Worm (Caenorhabditis elegans) whole organism, L1 larva: Measurements from ENCODE around the gene spp-22.

Experiments
- C16A3.4 ChIP-seq: fragments of 150-350 bp; optimal IDR thresholded peaks from 2 replicates; lab custom pipeline; 2014; ENCODE audit warnings: missing biosample characterization, missing genetic modification characterization
- C34B4.2 ChIP-seq: sonication (generic microtip); optimal IDR thresholded peaks from 2 replicates; lab custom pipeline; 2017; ENCODE audit warnings: mild to moderate bottlenecking, missing genetic modification characterization, missing compliant biosample characterization
- F16B12.6 ChIP-seq: fragments of 150-350 bp; optimal IDR thresholded peaks from 2 replicates; lab custom pipeline; 2014; ENCODE audit warnings: missing biosample characterization, missing genetic modification characterization
- Y116A8C.19 ChIP-seq: sonication (generic microtip); optimal IDR thresholded peaks from 2 replicates; lab custom pipeline; 2016; ENCODE audit warnings: missing compliant biosample characterization, missing genetic modification characterization, borderline replicate concordance
- aly-2 ChIP-seq: fragments of 150-350 bp; optimal IDR thresholded peaks from 2 replicates; lab custom pipeline; 2014; ENCODE audit warnings: missing biosample characterization, missing genetic modification characterization
- blmp-1 ChIP-seq: fragments of 150-350 bp; optimal IDR thresholded peaks from 2 replicates; lab custom pipeline; 2014; ENCODE audit warnings: missing biosample characterization, missing genetic modification characterization
- ceh-63 ChIP-seq: fragments of 200-800 bp; sonication (Bioruptor generic); optimal IDR thresholded peaks from 2 replicates; lab custom pipeline; 2018; ENCODE audit warnings: mild to moderate bottlenecking, missing genetic modification characterization, missing compliant biosample characterization
- ceh-8 ChIP-seq: fragments of 200-800 bp; sonication (Bioruptor generic); optimal IDR thresholded peaks from 2 replicates; lab custom pipeline; 2018; ENCODE audit warnings: mild to moderate bottlenecking, missing genetic modification characterization, moderate library complexity, missing compliant biosample characterization
- ceh-82 ChIP-seq, 3 experiments: fragments of 150-350 bp in 1 of 3; sonication (generic microtip) in 2 of 3; optimal IDR thresholded peaks; 2 replicates each; lab custom pipeline; 2014 to 2017; ENCODE audit warnings: missing biosample characterization in 3 of 3, missing genetic modification characterization in 3 of 3
- egl-13 ChIP-seq: sonication (generic microtip); optimal IDR thresholded peaks from 2 replicates; lab custom pipeline; 2016; ENCODE audit warnings: missing genotype, missing genetic modification reagents, missing genetic modification characterization, missing compliant biosample characterization
- egl-27 ChIP-seq, 2 experiments: fragments of 150-350 bp in 1 of 2; sonication (generic microtip); optimal IDR thresholded peaks; 3 replicates each; lab custom pipeline; 2017 to 2018; ENCODE audit warnings: missing biosample characterization in 2 of 2, missing genetic modification characterization in 2 of 2, missing genetic modification reagents in 2 of 2
- elt-3 ChIP-seq, 6 experiments: fragments of 150-350 bp in 1 of 6; sonication (generic microtip); optimal IDR thresholded peaks; 2 replicates each; lab custom pipeline; 2017 to 2018; ENCODE audit warnings: missing biosample characterization in 6 of 6, missing genetic modification characterization in 6 of 6, inconsistent platforms in 1 of 6
- fkh-10 ChIP-seq: sonication (generic microtip); optimal IDR thresholded peaks from 2 replicates; lab custom pipeline; 2017; ENCODE audit warnings: missing biosample characterization, missing genetic modification reagents, missing genetic modification characterization
- fkh-4 ChIP-seq: sonication (generic microtip); optimal IDR thresholded peaks from 2 replicates; lab custom pipeline; 2016; ENCODE audit warnings: missing compliant biosample characterization, missing genetic modification characterization, borderline replicate concordance
- fkh-8 ChIP-seq: sonication (generic microtip); optimal IDR thresholded peaks from 2 replicates; lab custom pipeline; 2016; ENCODE audit warnings: mild to moderate bottlenecking, missing genetic modification characterization, missing compliant biosample characterization
- grh-1 ChIP-seq: fragments of 200-800 bp; sonication (Bioruptor generic); IDR thresholded peaks from 2 replicates; pipeline ENCODE4 v1.3.6; 2022; ENCODE audit warnings: missing genetic modification reagents, missing genetic modification characterization, missing compliant biosample characterization
- hlh-4 ChIP-seq: sonication (generic microtip); optimal IDR thresholded peaks from 2 replicates; lab custom pipeline; 2016; ENCODE audit warnings: mild to moderate bottlenecking, missing genetic modification characterization, missing compliant biosample characterization
- lin-13 ChIP-seq: fragments of 150-350 bp; optimal IDR thresholded peaks from 2 replicates; lab custom pipeline; 2014; ENCODE audit warnings: missing biosample characterization, missing genetic modification reagents, missing genetic modification characterization
- lin-14 ChIP-seq: fragments of 200-800 bp; sonication (Bioruptor generic); optimal IDR thresholded peaks from 2 replicates; lab custom pipeline; 2018; ENCODE audit warnings: mild to moderate bottlenecking, missing genetic modification characterization, moderate library complexity, missing compliant biosample characterization
- lin-15B ChIP-seq: fragments of 150-350 bp; sonication (generic microtip); optimal IDR thresholded peaks from 3 replicates; lab custom pipeline; 2014; ENCODE audit warnings: missing biosample characterization, missing genetic modification characterization
- lin-39 ChIP-seq: fragments of 150-350 bp; optimal IDR thresholded peaks from 2 replicates; lab custom pipeline; 2014; ENCODE audit warnings: missing biosample characterization, missing genetic modification reagents, missing genetic modification characterization
- mdl-1 ChIP-seq, 2 experiments: fragments of 150-350 bp; optimal IDR thresholded peaks; 2 replicates each; lab custom pipeline; 2014 to 2017; ENCODE audit warnings: missing biosample characterization in 2 of 2, missing genetic modification characterization in 2 of 2, inconsistent platforms in 1 of 2
- mep-1 ChIP-seq: fragments of 150-350 bp; optimal IDR thresholded peaks from 2 replicates; lab custom pipeline; 2014; ENCODE audit warnings: missing biosample characterization, missing genetic modification characterization
- nhr-11 ChIP-seq: fragments of 150-350 bp; optimal IDR thresholded peaks from 2 replicates; lab custom pipeline; 2014; ENCODE audit warnings: missing biosample characterization, missing genetic modification characterization
- nhr-20 ChIP-seq: sonication (generic microtip); optimal IDR thresholded peaks from 2 replicates; lab custom pipeline; 2016; ENCODE audit warnings: mild to moderate bottlenecking, missing genetic modification characterization, missing compliant biosample characterization
- nhr-237 ChIP-seq: fragments of 150-350 bp; optimal IDR thresholded peaks from 2 replicates; lab custom pipeline; 2014; ENCODE audit warnings: missing biosample characterization, missing genetic modification characterization
- nhr-71 ChIP-seq: sonication (generic microtip); optimal IDR thresholded peaks from 2 replicates; lab custom pipeline; 2016; ENCODE audit warnings: mild to moderate bottlenecking, missing genetic modification characterization, moderate library complexity, missing compliant biosample characterization
- nhr-76 ChIP-seq: sonication (generic microtip); optimal IDR thresholded peaks from 2 replicates; lab custom pipeline; 2017; ENCODE audit warnings: missing biosample characterization, missing genetic modification characterization
- nhr-77 ChIP-seq: fragments of 150-350 bp; optimal IDR thresholded peaks from 2 replicates; lab custom pipeline; 2014; ENCODE audit warnings: missing biosample characterization, missing genetic modification characterization
- nhr-85 ChIP-seq: sonication (generic microtip); peaks from one replicate; lab custom pipeline; 2016; ENCODE audit warnings: missing genetic modification characterization, inconsistent platforms, missing compliant biosample characterization
- pax-3 ChIP-seq: fragments of 200-800 bp; sonication (Bioruptor generic); optimal IDR thresholded peaks from 2 replicates; lab custom pipeline; 2018; ENCODE audit warnings: mild to moderate bottlenecking, missing genetic modification characterization, moderate library complexity, missing compliant biosample characterization
- rnt-1 ChIP-seq: sonication (generic microtip); optimal IDR thresholded peaks from 2 replicates; lab custom pipeline; 2016; ENCODE audit warnings: mild to moderate bottlenecking, missing genetic modification characterization, moderate library complexity, missing compliant biosample characterization
- snpc-4 ChIP-seq: fragments of 150-350 bp; optimal IDR thresholded peaks from 2 replicates; lab custom pipeline; 2014; ENCODE audit warnings: missing biosample characterization, missing genetic modification characterization
- snu-23 ChIP-seq: sonication (generic microtip); optimal IDR thresholded peaks from 2 replicates; lab custom pipeline; 2016; ENCODE audit warnings: missing genetic modification characterization, missing compliant biosample characterization
- sptf-1 ChIP-seq: fragments of 150-350 bp; optimal IDR thresholded peaks from 2 replicates; lab custom pipeline; 2014; ENCODE audit warnings: missing biosample characterization, missing genetic modification characterization
- tbx-2 ChIP-seq: sonication (generic microtip); optimal IDR thresholded peaks from 2 replicates; lab custom pipeline; 2016; ENCODE audit warnings: missing genetic modification characterization, missing compliant biosample characterization
- tlp-1 ChIP-seq: fragments of 150-350 bp; optimal IDR thresholded peaks from 2 replicates; lab custom pipeline; 2014; ENCODE audit warnings: missing biosample characterization, missing genetic modification characterization
- unc-130 ChIP-seq: fragments of 150-350 bp; optimal IDR thresholded peaks from 2 replicates; lab custom pipeline; 2017; ENCODE audit warnings: missing biosample characterization, missing genetic modification characterization, inconsistent platforms
- unc-30 ChIP-seq: sonication (generic microtip); optimal IDR thresholded peaks from 2 replicates; lab custom pipeline; 2017; ENCODE audit warnings: missing biosample characterization, missing genetic modification characterization
- unc-86 ChIP-seq: sonication (generic microtip); optimal IDR thresholded peaks from 2 replicates; lab custom pipeline; 2016; ENCODE audit warnings: missing genetic modification characterization, missing compliant biosample characterization
- vab-15 ChIP-seq: sonication (generic microtip); optimal IDR thresholded peaks from 2 replicates; lab custom pipeline; 2017; ENCODE audit warnings: missing genotype, mild to moderate bottlenecking, missing genetic modification characterization, missing compliant biosample characterization
- zag-1 ChIP-seq: fragments of 150-350 bp; optimal IDR thresholded peaks from 2 replicates; lab custom pipeline; 2014; ENCODE audit warnings: missing biosample characterization, missing genetic modification characterization
- ztf-11 ChIP-seq, 2 experiments: sonication (generic microtip); optimal IDR thresholded peaks; 2 replicates each; lab custom pipeline; 2016 to 2017; ENCODE audit warnings: missing genetic modification characterization in 2 of 2, missing biosample characterization in 1 of 2, missing compliant biosample characterization in 1 of 2

Gene spp-22

DNA sequence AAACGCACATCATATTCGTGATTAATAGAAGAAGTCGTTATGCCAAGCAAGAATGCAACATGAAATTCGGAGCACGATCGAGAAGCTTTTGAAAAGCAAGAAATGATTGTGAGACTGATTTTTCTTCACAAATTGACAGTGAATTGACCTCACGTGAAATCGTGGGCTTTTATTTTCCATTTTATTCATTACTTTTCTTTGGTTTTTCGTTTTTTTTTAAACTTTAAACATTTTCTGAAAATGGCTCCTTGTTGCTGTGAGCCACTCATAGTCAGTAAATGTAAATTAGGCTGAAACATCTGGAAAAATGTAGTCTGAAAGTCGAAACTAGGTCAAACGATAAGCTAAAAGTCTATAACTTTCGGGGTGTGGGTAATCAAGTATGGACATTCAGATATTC, 6.3 kb upstream of the spp-22 start, which contains the start of gene C55B6.5:
Gene C55B6.5, minus strand, starts transcription at position 101 of the 400 bp plus-strand sequence.
- TF ChIP-seq unc-30 (tag; lab: Kevin White, UChicago) (no peak), ceh-8 (GFP tag; lab: Kevin White, UChicago) (no peak), hlh-4 (no peak), egl-13 (tag; lab: Kevin White, UChicago) (no peak), vab-15 (tag; lab: Kevin White, UChicago) (no peak), nhr-20 (tag; lab: Kevin White, UChicago) (no peak), lin-39 (tag; lab: Kevin White, UChicago) (no peak), blmp-1 (tag; lab: Kevin White, UChicago) (no peak), fkh-8 (tag; lab: Kevin White, UChicago) (no peak), lin-14 (no peak), nhr-77 (tag; lab: Kevin White, UChicago) (no peak), egl-27 (tag; optimal IDR thresholded peaks at IDR 0.05; lab: Kevin White, UChicago) (no peak), C34B4.2 (tag; lab: Kevin White, UChicago) (no peak), snpc-4 (tag; lab: Kevin White, UChicago) (no peak), ceh-63 (GFP tag; lab: Kevin White, UChicago) (no peak), unc-130 (tag; lab: Kevin White, UChicago) (no peak), mdl-1 (tag; optimal IDR thresholded peaks at IDR 0.05; lab: Kevin White, UChicago) (no peak)
- TF ChIP-seq, all 84 proteins: peak for 0

DNA sequence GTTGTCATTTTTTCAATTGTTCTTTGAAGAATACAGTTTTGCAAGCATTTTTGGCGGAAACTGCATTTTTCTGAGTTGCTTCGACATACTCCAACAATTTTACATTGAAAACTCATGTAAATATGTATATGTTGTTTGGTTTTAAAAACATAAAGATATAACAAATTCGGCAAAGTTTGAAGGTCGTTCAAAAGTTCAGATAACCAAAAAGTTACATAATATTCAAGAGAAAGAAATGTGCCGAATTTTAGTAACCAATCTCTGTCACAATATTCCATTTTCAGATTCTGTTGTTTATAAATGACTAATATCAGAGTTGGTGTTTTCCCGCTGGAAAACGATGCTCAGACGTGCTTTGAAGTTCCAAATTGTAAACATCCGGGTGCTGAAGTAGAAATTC, 5.1 kb upstream of the spp-22 start, which contains the start of gene ZK867.2:
Gene ZK867.2, plus strand, starts transcription at position 301 of the 400 bp plus-strand sequence.
- TF ChIP-seq nhr-71 (no peak), F16B12.6 (tag; lab: Kevin White, UChicago) (no peak), elt-3 (tag; optimal IDR thresholded peaks at IDR 0.05; lab: Kevin White, UChicago) (no peak), sptf-1 (tag; lab: Kevin White, UChicago) (no peak), fkh-4 (tag; lab: Kevin White, UChicago) (no peak), unc-86 (no peak)

DNA sequence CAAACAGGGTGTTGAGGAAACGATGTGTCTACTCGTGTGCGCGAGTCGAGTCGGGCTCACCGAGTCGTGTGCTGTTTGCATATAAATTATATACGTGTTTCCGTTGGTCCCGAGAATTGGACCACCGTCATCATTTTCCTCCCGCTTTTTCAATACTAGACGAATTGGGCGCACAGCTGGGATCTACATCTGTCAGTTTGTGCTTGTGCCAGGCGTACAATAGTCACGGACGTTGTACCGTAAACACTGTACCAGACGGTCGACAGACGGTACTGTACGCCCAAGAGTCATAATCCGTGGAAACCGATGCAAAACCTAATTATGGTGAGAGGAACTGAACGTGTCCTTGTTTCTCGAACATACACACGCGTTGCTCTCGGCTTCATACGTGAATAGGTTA, 2.4 kb upstream of the spp-22 start:
- TF ChIP-seq fkh-8 (tag; lab: Kevin White, UChicago) (no peak), snpc-4 (tag; lab: Kevin White, UChicago) (no peak), nhr-76 (tag; lab: Kevin White, UChicago) (no peak)

- TF ChIP-seq blmp-1 (tag; lab: Kevin White, UChicago), result no peak
- TF ChIP-seq C16A3.4, result no peak
- TF ChIP-seq unc-30 (tag; lab: Kevin White, UChicago), result no peak
- TF ChIP-seq fkh-4 (tag; lab: Kevin White, UChicago), result no peak
- TF ChIP-seq Y116A8C.19 (tag; lab: Kevin White, UChicago), result no peak
- no peak for TF ChIP-seq fkh-10
- TF ChIP-seq zag-1 (tag; lab: Kevin White, UChicago), result no peak
- no peak for TF ChIP-seq tlp-1 (tag; lab: Kevin White, UChicago)
- no peak for TF ChIP-seq hlh-4
- TF ChIP-seq mdl-1 (tag; optimal IDR thresholded peaks at IDR 0.05; lab: Kevin White, UChicago), result no peak
- TF ChIP-seq grh-1 (GFP tag; lab: Robert Waterston, UW), result no peak
- peak in 1 of 6 experiments; percentile 31 for TF ChIP-seq elt-3 (tag; optimal IDR thresholded peaks at IDR 0.05; lab: Kevin White, UChicago)
- TF ChIP-seq nhr-237 (tag; lab: Kevin White, UChicago), result no peak
- TF ChIP-seq aly-2 (tag; lab: Kevin White, UChicago), result no peak
- TF ChIP-seq rnt-1 (tag; lab: Kevin White, UChicago), result peak; percentile 19
- TF ChIP-seq egl-27 (tag; optimal IDR thresholded peaks at IDR 0.05; lab: Kevin White, UChicago), result no peak
- TF ChIP-seq ceh-82 (tag; optimal IDR thresholded peaks at IDR 0.05; lab: Kevin White, UChicago), result no peak
- no peak for TF ChIP-seq tbx-2 (tag; lab: Kevin White, UChicago)
- TF ChIP-seq pax-3 (tag; lab: Kevin White, UChicago), result no peak
- no peak for TF ChIP-seq nhr-77 (tag; lab: Kevin White, UChicago)
- TF ChIP-seq unc-130 (tag; lab: Kevin White, UChicago), result peak; percentile 12
- peak; percentile 50 for TF ChIP-seq nhr-71
- TF ChIP-seq mep-1, result no peak
- TF ChIP-seq vab-15 (tag; lab: Kevin White, UChicago), result no peak
- TF ChIP-seq ceh-63 (GFP tag; lab: Kevin White, UChicago), result no peak
- TF ChIP-seq snu-23 (GFP tag; lab: Kevin White, UChicago), result no peak
- TF ChIP-seq lin-39 (tag; lab: Kevin White, UChicago), result no peak
- no peak for TF ChIP-seq nhr-76 (tag; lab: Kevin White, UChicago)
- no peak for TF ChIP-seq lin-13
- TF ChIP-seq lin-14, result peak; percentile 50
- peak; percentile 58 for TF ChIP-seq nhr-85 (tag; lab: Kevin White, UChicago)
- TF ChIP-seq lin-15B (tag; lab: Kevin White, UChicago), result no peak
- TF ChIP-seq nhr-11, result no peak
- no peak for TF ChIP-seq ztf-11 (tag; optimal IDR thresholded peaks at IDR 0.05; lab: Kevin White, UChicago)
These were observed 918 bp upstream of the spp-22 start for ce11 chrX:7210467-7211107.
